Worm (Caenorhabditis elegans): Measurements from ENCODE around the gene str-264.

str-264 gene

ce11 chrV:15479825-15480224 lies 12.6 kb downstream of the str-264 start (continued):
- TF ChIP-seq efl-1 (GFP tag; optimal IDR thresholded peaks at IDR 0.05) (no peak), K12H6.12 (tag; optimal IDR thresholded peaks at IDR 0.05) (no peak), let-526 (GFP tag; IDR thresholded peaks at IDR 0.05) (no peak), athp-1 (tag; optimal IDR thresholded peaks at IDR 0.05) (no peak), ceh-27 (GFP tag; optimal IDR thresholded peaks at IDR 0.05) (no peak), Y53G8AR.9 (GFP tag; conservative IDR thresholded peaks at IDR 0.05) (no peak), zim-3 (tag; optimal IDR thresholded peaks at IDR 0.05) (no peak), snpc-4 (GFP tag; optimal IDR thresholded peaks at IDR 0.05) (peak; percentile 90), snpc-4 (tag; optimal IDR thresholded peaks at IDR 0.05) (peak; percentile 88 to 93 (median 92)), F33H1.4 (GFP tag; IDR thresholded peaks at IDR 0.05) (peak; percentile 21; the same call in 1 of the 2 replicates), pbrm-1 (GFP tag; IDR thresholded peaks at IDR 0.05) (peak; percentile 51; the same call in 1 of the 2 replicates), dpl-1 (GFP tag; optimal IDR thresholded peaks at IDR 0.05) (no peak), F22D6.2 (tag; optimal IDR thresholded peaks at IDR 0.05) (no peak), snpc-1.1 (tag; optimal IDR thresholded peaks at IDR 0.05; ENCODE audit: insufficient read depth) (peak; percentile 94), nhr-120 (GFP tag; IDR thresholded peaks at IDR 0.05) (no peak), nhr-27 (tag; optimal IDR thresholded peaks at IDR 0.05) (no peak), F37B4.10 (GFP tag; IDR thresholded peaks at IDR 0.05) (no peak), ceh-79 (tag; optimal IDR thresholded peaks at IDR 0.05) (no peak), mcd-1 (GFP tag; IDR thresholded peaks at IDR 0.05) (no peak), atf-7 (tag; optimal IDR thresholded peaks at IDR 0.05) (no peak), tbp1 (GFP tag; optimal IDR thresholded peaks at IDR 0.05) (peak; percentile 88), B0261.1 (tag; optimal IDR thresholded peaks at IDR 0.05) (peak; percentile 83), madf-8 (GFP tag; conservative IDR thresholded peaks at IDR 0.05) (no peak), zfh-2 (GFP tag; conservative IDR thresholded peaks at IDR 0.05) (no peak), ceh-58 (GFP tag; IDR thresholded peaks at IDR 0.05) (no peak), attf-3 (GFP tag; conservative IDR thresholded peaks at IDR 0.05) (no peak), ztf-3 (GFP tag; optimal IDR thresholded peaks at IDR 0.05) (no peak), hmg-1.2 (GFP tag; IDR thresholded peaks at IDR 0.05) (peak; percentile 49), lsy-27 (tag; optimal IDR thresholded peaks at IDR 0.05; ENCODE audit: borderline replicate concordance, insufficient read depth) (no peak), hrde-1 (tag; optimal IDR thresholded peaks at IDR 0.05; ENCODE audit: borderline replicate concordance) (no peak), F23B12.7 (tag; optimal IDR thresholded peaks at IDR 0.05; ENCODE audit: insufficient read depth) (no peak), Y53F4B.3 (GFP tag; IDR thresholded peaks at IDR 0.05) (no peak), D2030.7 (GFP tag; IDR thresholded peaks at IDR 0.05) (peak; percentile 78), Y79H2A.3 (GFP tag; conservative IDR thresholded peaks at IDR 0.05) (no peak), tbx-9 (tag; optimal IDR thresholded peaks at IDR 0.05; ENCODE audit: borderline replicate concordance) (no peak), F55B11.4 (tag; optimal IDR thresholded peaks at IDR 0.05; ENCODE audit: borderline replicate concordance, insufficient read depth) (no peak), nhr-80 (tag; optimal IDR thresholded peaks at IDR 0.05) (no peak), gei-17 (GFP tag; optimal IDR thresholded peaks at IDR 0.05) (no peak), pha-4 (tag; optimal IDR thresholded peaks at IDR 0.05) (no peak), ztf-6 (GFP tag; IDR thresholded peaks at IDR 0.05) (no peak), fkh-3 (tag; optimal IDR thresholded peaks at IDR 0.05) (peak; percentile 44), lin-54 (GFP tag; optimal IDR thresholded peaks at IDR 0.05) (peak; percentile 30), madf-3 (GFP tag; IDR thresholded peaks at IDR 0.05) (no peak), rcor-1 (GFP tag; IDR thresholded peaks at IDR 0.05) (no peak), nfya-2 (GFP tag; IDR thresholded peaks at IDR 0.05) (no peak), sea-2 (GFP tag; IDR thresholded peaks at IDR 0.05) (no peak), lsl-1 (GFP tag; optimal IDR thresholded peaks at IDR 0.05) (peak; percentile 27), hlh-12 (tag; optimal IDR thresholded peaks at IDR 0.05) (no peak), ceh-40 (GFP tag; IDR thresholded peaks at IDR 0.05) (no peak)

All from whole organism, young adult.